Fruit fly (Drosophila melanogaster): ENCODE measurements around the gene CG15418.

Gene CG15418

DNA sequence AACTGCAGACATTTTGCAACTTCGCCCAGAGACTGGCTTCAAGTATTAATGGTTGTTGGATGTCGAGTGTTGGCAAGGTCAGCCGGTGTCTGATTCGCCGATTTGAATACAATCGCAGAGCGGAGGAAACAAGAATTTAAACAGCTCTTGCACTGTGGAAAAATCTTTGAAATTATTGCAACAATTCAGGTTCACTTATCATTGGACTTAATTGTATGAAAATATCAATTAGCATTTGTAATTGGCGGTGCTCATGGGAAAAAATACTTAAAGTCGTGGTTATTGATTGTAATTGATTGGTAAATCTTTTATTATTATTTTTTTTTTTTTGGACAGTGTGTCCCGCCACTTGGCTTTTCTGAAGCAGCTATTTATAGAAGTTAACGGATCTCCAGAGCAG, 8.0 kb upstream of the CG15418 start:
- TF ChIP-seq Myc (optimal IDR thresholded peaks at IDR 0.05) (no peak), ttk (optimal IDR thresholded peaks at IDR 0.05) (no peak), Sin3A (optimal IDR thresholded peaks at IDR 0.05) (no peak), h (optimal IDR thresholded peaks at IDR 0.05) (no peak), psq (optimal IDR thresholded peaks at IDR 0.05) (no peak), insv (optimal IDR thresholded peaks at IDR 0.05) (no peak)

DNA sequence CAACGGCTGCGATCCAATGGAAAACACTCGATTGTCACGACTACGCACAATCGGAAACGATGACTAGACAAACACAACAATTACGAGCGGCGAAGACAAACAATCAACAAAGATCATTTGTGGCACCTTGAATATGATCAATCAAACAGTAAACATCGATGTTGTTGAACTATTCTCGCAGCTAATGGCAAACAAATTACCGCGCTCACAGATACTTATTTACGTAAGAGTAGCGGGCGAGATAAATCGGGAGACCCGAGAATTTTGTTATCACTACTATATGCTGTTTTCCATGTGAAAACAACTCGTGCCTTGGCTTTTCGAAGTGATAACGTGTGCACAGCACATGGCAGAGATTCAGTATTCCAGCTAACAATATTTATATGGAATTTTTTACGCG, 7.3 kb upstream of the CG15418 start:
- TF ChIP-seq ttk (optimal IDR thresholded peaks at IDR 0.05) (no peak), psq (optimal IDR thresholded peaks at IDR 0.05) (no peak), Sin3A (optimal IDR thresholded peaks at IDR 0.05) (no peak), insv (optimal IDR thresholded peaks at IDR 0.05) (no peak), h (optimal IDR thresholded peaks at IDR 0.05) (no peak), Myc (optimal IDR thresholded peaks at IDR 0.05) (no peak)

dm6 chr2L:3624784-3625183, 3.3 kb upstream of the CG15418 start:
- no peak for TF ChIP-seq Myc (optimal IDR thresholded peaks at IDR 0.05)
- no peak for TF ChIP-seq psq (optimal IDR thresholded peaks at IDR 0.05)
- TF ChIP-seq Sin3A (optimal IDR thresholded peaks at IDR 0.05) = no peak
- TF ChIP-seq h (optimal IDR thresholded peaks at IDR 0.05) = no peak
- TF ChIP-seq ttk (optimal IDR thresholded peaks at IDR 0.05) = no peak
- TF ChIP-seq insv (optimal IDR thresholded peaks at IDR 0.05) = no peak

DNA sequence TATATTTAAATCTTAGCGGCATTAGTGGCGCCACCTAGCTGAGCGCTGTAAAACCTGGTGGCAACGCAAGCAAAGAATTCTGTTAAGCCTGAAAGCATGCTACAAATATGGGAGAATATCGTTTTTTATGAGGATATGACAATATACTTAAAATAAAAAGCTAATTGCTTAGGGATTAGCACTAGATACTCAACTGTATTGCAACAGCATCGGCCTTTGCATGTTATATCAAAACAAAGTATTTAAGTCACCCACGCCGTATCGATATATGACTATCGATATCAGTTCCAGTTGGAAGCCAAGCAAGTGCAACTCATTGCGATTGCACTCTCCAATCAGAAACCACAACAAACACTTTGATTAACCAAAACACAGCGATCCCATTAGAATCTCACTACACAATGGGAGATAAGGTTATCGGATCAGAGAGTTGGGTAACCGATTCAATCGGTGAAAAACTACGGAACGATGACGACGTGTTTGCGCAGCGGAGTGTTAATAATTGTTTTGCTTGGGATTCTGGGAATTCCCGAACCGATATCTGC, 2.6 kb downstream of the CG15418 start, which contains the start of gene Ugt36A1:
Gene Ugt36A1 (plus strand): TSS at position 280 of the 545 bp plus-strand sequence.
- TF ChIP-seq h (optimal IDR thresholded peaks at IDR 0.05) (no peak), psq (optimal IDR thresholded peaks at IDR 0.05) (no peak), insv (optimal IDR thresholded peaks at IDR 0.05) (no peak), Sin3A (optimal IDR thresholded peaks at IDR 0.05) (no peak), Myc (optimal IDR thresholded peaks at IDR 0.05) (no peak), ttk (optimal IDR thresholded peaks at IDR 0.05) (no peak)

DNA sequence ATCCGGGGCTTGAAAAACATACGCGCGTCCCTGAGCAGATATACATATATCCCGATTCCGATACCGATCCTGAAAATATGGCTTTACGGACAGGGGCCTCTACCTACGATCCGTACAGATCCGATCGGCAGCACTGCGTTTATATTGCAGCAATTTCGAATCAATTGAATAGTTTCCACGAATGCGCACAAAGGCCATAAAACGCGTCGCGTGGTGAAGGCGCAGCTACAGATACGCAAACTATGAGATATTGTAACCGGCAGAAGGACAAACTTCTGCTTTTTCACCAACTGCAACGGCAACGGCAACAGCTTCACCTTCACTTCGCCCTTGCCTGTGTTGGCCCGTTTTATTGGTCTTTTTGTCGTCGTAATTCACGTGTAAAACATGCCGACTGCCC, 6.3 kb downstream of the CG15418 start:
- TF ChIP-seq ttk (optimal IDR thresholded peaks at IDR 0.05) (no peak), insv (optimal IDR thresholded peaks at IDR 0.05) (no peak), h (optimal IDR thresholded peaks at IDR 0.05) (no peak), Sin3A (optimal IDR thresholded peaks at IDR 0.05) (no peak), psq (optimal IDR thresholded peaks at IDR 0.05) (no peak), Myc (optimal IDR thresholded peaks at IDR 0.05) (no peak)

dm6 chr2L:3611762-3612424, 9.6 kb downstream of the CG15418 start:
- TF ChIP-seq h (optimal IDR thresholded peaks at IDR 0.05) = no peak
- no peak for TF ChIP-seq psq (optimal IDR thresholded peaks at IDR 0.05)
- TF ChIP-seq insv (optimal IDR thresholded peaks at IDR 0.05) = no peak
- no peak for TF ChIP-seq ttk (optimal IDR thresholded peaks at IDR 0.05)
- TF ChIP-seq Myc (optimal IDR thresholded peaks at IDR 0.05) = no peak
- TF ChIP-seq Sin3A (optimal IDR thresholded peaks at IDR 0.05) = no peak

dm6 chr2L:3610608-3611007, 10.9 kb downstream of the CG15418 start:
- TF ChIP-seq ttk (optimal IDR thresholded peaks at IDR 0.05) (no peak), Sin3A (optimal IDR thresholded peaks at IDR 0.05) (no peak), insv (optimal IDR thresholded peaks at IDR 0.05) (no peak), Myc (optimal IDR thresholded peaks at IDR 0.05) (no peak), h (optimal IDR thresholded peaks at IDR 0.05) (no peak), psq (optimal IDR thresholded peaks at IDR 0.05) (no peak)

DNA sequence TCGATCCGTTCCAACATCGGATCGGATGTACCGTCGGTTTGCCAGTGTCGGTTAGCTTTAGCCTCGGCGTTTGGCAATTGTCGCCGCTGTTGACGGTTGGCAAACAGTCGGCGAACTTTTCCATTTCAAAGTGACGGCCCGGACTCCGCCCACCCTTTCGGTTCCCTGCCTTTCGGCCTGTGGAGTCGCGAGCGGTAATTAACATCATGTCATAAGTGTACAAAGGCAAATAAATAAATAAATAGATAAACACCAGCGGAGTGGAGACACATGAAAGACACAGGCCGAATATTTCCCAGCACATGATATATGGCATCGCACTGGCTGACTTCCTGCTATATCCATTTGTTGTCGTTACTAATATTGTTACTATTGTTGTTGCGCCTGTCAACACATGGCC, 12.7 kb downstream of the CG15418 start:
- no peak for TF ChIP-seq Sin3A (optimal IDR thresholded peaks at IDR 0.05)
- TF ChIP-seq ttk (optimal IDR thresholded peaks at IDR 0.05) = no peak
- TF ChIP-seq Myc (optimal IDR thresholded peaks at IDR 0.05) = no peak
- no peak for TF ChIP-seq psq (optimal IDR thresholded peaks at IDR 0.05)
- TF ChIP-seq insv (optimal IDR thresholded peaks at IDR 0.05) = no peak
- no peak for TF ChIP-seq h (optimal IDR thresholded peaks at IDR 0.05)

dm6 chr2L:3606462-3607270, 14.8 kb downstream of the CG15418 start, which contains the start of gene odd:
Gene odd (minus strand): TSS chr2L:3606756.
- no peak for TF ChIP-seq ttk (optimal IDR thresholded peaks at IDR 0.05)
- TF ChIP-seq h (optimal IDR thresholded peaks at IDR 0.05) = no peak
- TF ChIP-seq insv (optimal IDR thresholded peaks at IDR 0.05) = no peak
- TF ChIP-seq Sin3A (optimal IDR thresholded peaks at IDR 0.05) = no peak
- TF ChIP-seq Myc (optimal IDR thresholded peaks at IDR 0.05) = no peak
- no peak for TF ChIP-seq psq (optimal IDR thresholded peaks at IDR 0.05)

- TF ChIP-seq h (optimal IDR thresholded peaks at IDR 0.05) (no peak), Myc (optimal IDR thresholded peaks at IDR 0.05) (no peak)
These were observed 15.8 kb downstream of the CG15418 start for dm6 chr2L:3605673-3606072.

- TF ChIP-seq Myc (optimal IDR thresholded peaks at IDR 0.05) = no peak
- no peak for TF ChIP-seq ttk (optimal IDR thresholded peaks at IDR 0.05)
- no peak for TF ChIP-seq h (optimal IDR thresholded peaks at IDR 0.05)
- no peak for TF ChIP-seq psq (optimal IDR thresholded peaks at IDR 0.05)
- no peak for TF ChIP-seq insv (optimal IDR thresholded peaks at IDR 0.05)
- TF ChIP-seq Sin3A (optimal IDR thresholded peaks at IDR 0.05) = no peak
These were observed 18.0 kb downstream of the CG15418 start for dm6 chr2L:3603553-3603952.

DNA sequence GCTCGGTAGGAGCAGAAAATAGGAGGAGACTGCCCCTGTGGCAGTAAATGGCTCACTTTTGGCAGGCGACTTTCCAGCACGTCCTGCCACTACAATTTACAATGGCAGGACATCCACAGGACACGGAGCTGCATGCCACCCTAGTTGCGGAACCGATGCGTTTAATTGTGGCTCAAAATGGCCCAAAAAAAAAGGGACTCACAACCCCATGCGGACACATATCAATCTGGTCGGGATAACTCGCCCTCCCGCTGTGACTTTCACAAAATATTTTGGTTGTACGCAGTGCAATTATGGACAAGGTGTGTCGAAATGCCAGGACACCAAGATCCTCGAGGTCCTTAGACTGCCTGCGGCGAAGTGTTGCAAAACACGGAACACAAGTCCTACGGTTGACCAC, 18.9 kb downstream of the CG15418 start:
- TF ChIP-seq Sin3A (optimal IDR thresholded peaks at IDR 0.05) (no peak), Myc (optimal IDR thresholded peaks at IDR 0.05) (no peak), ttk (optimal IDR thresholded peaks at IDR 0.05) (no peak), psq (optimal IDR thresholded peaks at IDR 0.05) (no peak), h (optimal IDR thresholded peaks at IDR 0.05) (no peak), insv (optimal IDR thresholded peaks at IDR 0.05) (no peak)

All from Kc167 (cell line).